Worm (Caenorhabditis elegans): Measurements from ENCODE around the gene icd-1.

DNA sequence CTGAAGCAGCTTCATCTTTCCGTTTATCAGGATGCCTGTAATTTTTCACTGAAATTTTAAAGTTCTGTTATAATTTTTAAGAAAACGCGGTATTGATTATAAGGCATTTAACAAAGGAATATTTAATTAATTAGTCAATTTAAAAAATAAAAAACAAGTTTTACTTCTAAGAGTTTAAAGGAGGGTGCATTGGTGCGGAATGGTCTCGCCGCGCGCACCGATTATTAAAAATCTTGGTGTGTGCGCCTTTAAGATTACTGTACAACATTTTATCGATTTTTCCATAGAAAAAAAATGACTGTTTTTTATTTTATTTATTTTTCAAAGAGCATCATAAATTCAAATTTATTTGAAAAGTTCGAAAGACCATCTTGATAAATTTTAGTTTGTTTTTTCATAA lies 9.1 kb upstream of the icd-1 start:
- TF ChIP-seq nhr-77 (tag; optimal IDR thresholded peaks at IDR 0.05) (no peak), nhr-90 (tag; optimal IDR thresholded peaks at IDR 0.05; ENCODE audit: poor library complexity) (no peak), lir-3 (tag; optimal IDR thresholded peaks at IDR 0.05; ENCODE audit: poor library complexity) (no peak), elt-3 (tag; optimal IDR thresholded peaks at IDR 0.05) (no peak), unc-130 (tag; optimal IDR thresholded peaks at IDR 0.05) (no peak), fos-1 (tag; optimal IDR thresholded peaks at IDR 0.05) (no peak), lin-39 (tag; optimal IDR thresholded peaks at IDR 0.05) (no peak), snpc-4 (tag; optimal IDR thresholded peaks at IDR 0.05) (no peak), lin-13 (GFP tag; optimal IDR thresholded peaks at IDR 0.05) (no peak), mdl-1 (tag; optimal IDR thresholded peaks at IDR 0.05) (no peak), ceh-82 (tag; optimal IDR thresholded peaks at IDR 0.05) (no peak)

All from whole organism, L1 larva.